Fruit fly (Drosophila melanogaster) whole organism, embryonic: ENCODE data around the gene Mgat3.

ENCODE experiments used
- Bteb2 ChIP-seq: fragments of 200-800 bp; sonication (Bioruptor generic); optimal IDR thresholded peaks from 2 replicates; lab custom pipeline; 2016; ENCODE audit warnings: missing biosample characterization, missing genetic modification characterization
- CG10274 ChIP-seq: fragments of 200-800 bp; sonication (Bioruptor generic); optimal IDR thresholded peaks from 3 replicates; lab custom pipeline; 2017; ENCODE audit warnings: missing biosample characterization, mild to moderate bottlenecking, missing genetic modification characterization
- CG10321 ChIP-seq: fragments of 200-800 bp; sonication (Bioruptor generic); IDR thresholded peaks from 2 replicates; pipeline ENCODE4 v1.3.6; 2022; ENCODE audit warnings: missing biosample characterization, missing genetic modification characterization
- CG1233 ChIP-seq: fragments of 200-800 bp; sonication (Bioruptor generic); optimal IDR thresholded peaks from 4 replicates; lab custom pipeline; 2018; ENCODE audit warnings: missing biosample characterization, mild to moderate bottlenecking, missing genetic modification characterization
- CG12744 ChIP-seq: fragments of 200-800 bp; sonication (Bioruptor generic); optimal IDR thresholded peaks from 2 replicates; lab custom pipeline; 2016; ENCODE audit warnings: missing biosample characterization, missing genetic modification characterization
- CG12942 ChIP-seq: fragments of 200-800 bp; sonication (Bioruptor generic); optimal IDR thresholded peaks from 3 replicates; lab custom pipeline; 2016; ENCODE audit warnings: missing biosample characterization, missing genetic modification characterization
- CG14667 ChIP-seq: fragments of 200-800 bp; sonication (Bioruptor generic); IDR thresholded peaks from 2 replicates; pipeline ENCODE4 v1.3.6; 2022; ENCODE audit warnings: missing biosample characterization, missing genetic modification characterization
- CG15479 ChIP-seq: fragments of 200-800 bp; sonication (Bioruptor generic); optimal IDR thresholded peaks from 3 replicates; lab custom pipeline; 2019; ENCODE audit warnings: missing biosample characterization, mild to moderate bottlenecking, missing genetic modification characterization, moderate library complexity
- CG17385 ChIP-seq: fragments of 200-800 bp; sonication (Bioruptor generic); optimal IDR thresholded peaks from 3 replicates; lab custom pipeline; 2018; ENCODE audit warnings: missing biosample characterization, mild to moderate bottlenecking, missing genetic modification characterization
- CG17829 ChIP-seq: fragments of 200-800 bp; optimal IDR thresholded peaks from 2 replicates; lab custom pipeline; 2019; ENCODE audit warnings: missing biosample characterization, mild to moderate bottlenecking, missing genetic modification characterization, moderate library complexity
- CG18262 ChIP-seq: fragments of 200-800 bp; optimal IDR thresholded peaks from 3 replicates; lab custom pipeline; 2019; ENCODE audit warnings: missing biosample characterization, mild to moderate bottlenecking, missing genetic modification characterization, moderate library complexity
- CG2129 ChIP-seq: fragments of 200-800 bp; sonication (Bioruptor generic); IDR thresholded peaks from 2 replicates; pipeline ENCODE4 v1.3.6; 2022; ENCODE audit warnings: missing biosample characterization, missing genetic modification characterization; ENCODE audit not compliant: partially characterized antibody
- CG2712 ChIP-seq: fragments of 200-800 bp; optimal IDR thresholded peaks from 3 replicates; lab custom pipeline; 2019; ENCODE audit warnings: missing biosample characterization, mild to moderate bottlenecking, missing genetic modification characterization, moderate library complexity
- CG2889 ChIP-seq: fragments of 200-800 bp; sonication (Bioruptor generic); IDR thresholded peaks from 3 replicates; pipeline ENCODE4 v1.3.6; 2022; ENCODE audit warnings: missing biosample characterization, missing genetic modification characterization
- CG30431 ChIP-seq: fragments of 200-800 bp; sonication (Bioruptor generic); optimal IDR thresholded peaks from 2 replicates; lab custom pipeline; 2017; ENCODE audit warnings: missing biosample characterization, missing genetic modification characterization
- CG3163 ChIP-seq: fragments of 200-800 bp; sonication (Bioruptor generic); optimal IDR thresholded peaks from 3 replicates; lab custom pipeline; 2016; ENCODE audit warnings: missing biosample characterization, missing genetic modification characterization
- CG3847 ChIP-seq: fragments of 200-800 bp; sonication (Bioruptor generic); IDR thresholded peaks from 2 replicates; pipeline ENCODE4 v1.3.6; 2022; ENCODE audit warnings: missing biosample characterization, missing genetic modification characterization
- CG4404 ChIP-seq: fragments of 200-800 bp; sonication (Bioruptor generic); IDR thresholded peaks from 2 replicates; pipeline ENCODE4 v1.3.6; 2022; ENCODE audit warnings: missing biosample characterization, missing genetic modification characterization
- CG4854 ChIP-seq: fragments of 200-800 bp; sonication (Bioruptor generic); optimal IDR thresholded peaks from 2 replicates; lab custom pipeline; 2016; ENCODE audit warnings: missing biosample characterization, missing genetic modification characterization, inconsistent platforms
- CG6175 ChIP-seq: fragments of 200-800 bp; sonication (Bioruptor generic); IDR thresholded peaks from 3 replicates; pipeline ENCODE4 v1.3.6; 2022; ENCODE audit warnings: missing biosample characterization, missing genetic modification characterization
- CG6254 ChIP-seq: fragments of 200-800 bp; sonication (Bioruptor generic); optimal IDR thresholded peaks from 3 replicates; lab custom pipeline; 2017; ENCODE audit warnings: mild to moderate bottlenecking, missing biosample characterization, missing genetic modification reagents, missing genetic modification characterization
- CG8388 ChIP-seq: fragments of 200-800 bp; sonication (Bioruptor generic); optimal IDR thresholded peaks from 2 replicates; lab custom pipeline; 2019; ENCODE audit warnings: missing biosample characterization, mild to moderate bottlenecking, missing genetic modification characterization, moderate library complexity
- CG8765 ChIP-seq: fragments of 200-800 bp; sonication (Bioruptor generic); IDR thresholded peaks from 2 replicates; pipeline ENCODE4 v1.3.6; 2022; ENCODE audit warnings: missing biosample characterization, missing genetic modification characterization
- HLH3B ChIP-seq: fragments of 200-800 bp; sonication (Bioruptor generic); IDR thresholded peaks from 2 replicates; pipeline ENCODE4 v1.3.6; 2022; ENCODE audit warnings: missing biosample characterization, missing genetic modification characterization
- Lhr ChIP-seq: fragments of 200-800 bp; sonication (Bioruptor generic); optimal IDR thresholded peaks from 3 replicates; lab custom pipeline; 2017; ENCODE audit warnings: mild to moderate bottlenecking, missing biosample characterization, missing genetic modification reagents, missing genetic modification characterization
- MTF-1 ChIP-seq: fragments of 200-800 bp; sonication (Bioruptor generic); optimal IDR thresholded peaks from 2 replicates; lab custom pipeline; 2018; ENCODE audit warnings: missing biosample characterization, mild to moderate bottlenecking, missing genetic modification characterization, borderline replicate concordance
- Med ChIP-seq: fragments of 200-800 bp; sonication (Bioruptor generic); peaks from one replicate; lab custom pipeline; 2016; ENCODE audit warnings: missing biosample characterization, missing genetic modification characterization, mild to moderate bottlenecking, inconsistent platforms, moderate library complexity
- Mes4 ChIP-seq: fragments of 200-800 bp; sonication (Bioruptor generic); optimal IDR thresholded peaks from 2 replicates; lab custom pipeline; 2016; ENCODE audit warnings: missing biosample characterization, missing genetic modification characterization
- Pdp1 ChIP-seq, 2 experiments: fragments of 200-800 bp; sonication (Bioruptor generic); optimal IDR thresholded peaks; 3 replicates each; lab custom pipeline; 2016; ENCODE audit warnings: missing biosample characterization in 2 of 2, missing genetic modification characterization in 2 of 2, mild to moderate bottlenecking in 1 of 2, moderate library complexity in 1 of 2
- Scr ChIP-seq: fragments of 200-800 bp; sonication (Bioruptor generic); IDR thresholded peaks from 2 replicates; pipeline ENCODE4 v1.3.6; 2022; ENCODE audit warnings: missing biosample characterization, missing genetic modification characterization; ENCODE audit not compliant: partially characterized antibody
- Sry-δ ChIP-seq: fragments of 200-800 bp; sonication (Bioruptor generic); optimal IDR thresholded peaks from 2 replicates; lab custom pipeline; 2016; ENCODE audit warnings: missing biosample characterization, missing genetic modification characterization
- ab ChIP-seq: fragments of 200-800 bp; sonication (Bioruptor generic); optimal IDR thresholded peaks from 2 replicates; lab custom pipeline; 2016; ENCODE audit warnings: missing biosample characterization, missing genetic modification characterization
- dm ChIP-seq: fragments of 200-800 bp; sonication (Bioruptor generic); optimal IDR thresholded peaks from 3 replicates; lab custom pipeline; 2016; ENCODE audit warnings: missing biosample characterization, missing genetic modification characterization
- fd96Cb ChIP-seq: fragments of 200-800 bp; sonication (Bioruptor generic); optimal IDR thresholded peaks from 2 replicates; lab custom pipeline; 2018; ENCODE audit warnings: missing biosample characterization, mild to moderate bottlenecking, missing genetic modification characterization, moderate library complexity
- gsb ChIP-seq: fragments of 200-800 bp; sonication (Bioruptor generic); IDR thresholded peaks from 2 replicates; pipeline ENCODE4 v1.3.6; 2022; ENCODE audit warnings: missing biosample characterization, missing genetic modification characterization
- ken ChIP-seq: fragments of 200-800 bp; sonication (Bioruptor generic); IDR thresholded peaks from 3 replicates; pipeline ENCODE4 v1.3.6; 2022; ENCODE audit warnings: missing biosample characterization, missing genetic modification characterization
- lab ChIP-seq: fragments of 200-800 bp; sonication (Bioruptor generic); optimal IDR thresholded peaks from 3 replicates; lab custom pipeline; 2017; ENCODE audit warnings: missing biosample characterization, missing genetic modification characterization, mild to moderate bottlenecking, moderate library complexity, missing genetic modification reagents
- lola ChIP-seq, 3 experiments: fragments of >200 bp in 2 of 3; fragments of 200-800 bp in 1 of 3; sonication (Bioruptor generic) in 1 of 3; optimal IDR thresholded peaks; 2 replicates each; lab custom pipeline; 2017 to 2019; ENCODE audit warnings: missing biosample characterization in 3 of 3, missing genetic modification characterization in 3 of 3, mild to moderate bottlenecking in 1 of 3, moderate library complexity in 1 of 3
- nmo ChIP-seq: fragments of 200-800 bp; sonication (Bioruptor generic); optimal IDR thresholded peaks from 2 replicates; lab custom pipeline; 2018; ENCODE audit warnings: missing biosample characterization, mild to moderate bottlenecking, missing genetic modification characterization, moderate library complexity
- peb ChIP-seq: fragments of 200-800 bp; sonication (Bioruptor generic); IDR thresholded peaks from 2 replicates; pipeline ENCODE4 v1.3.6; 2022; ENCODE audit warnings: missing biosample characterization, missing genetic modification characterization
- phol ChIP-seq: fragments of 200-800 bp; sonication (Bioruptor generic); optimal IDR thresholded peaks from 3 replicates; lab custom pipeline; 2018; ENCODE audit warnings: missing biosample characterization, mild to moderate bottlenecking, missing genetic modification characterization, moderate library complexity
- pzg ChIP-seq: fragments of 200-800 bp; sonication (Bioruptor generic); optimal IDR thresholded peaks from 3 replicates; lab custom pipeline; 2018; ENCODE audit warnings: missing biosample characterization, mild to moderate bottlenecking, missing genetic modification characterization, moderate library complexity
- sim ChIP-seq: fragments of 200-800 bp; sonication (Bioruptor generic); IDR thresholded peaks from 2 replicates; pipeline ENCODE4 v1.3.6; 2022; ENCODE audit warnings: missing biosample characterization, missing genetic modification characterization
- sima ChIP-seq: fragments of 200-800 bp; sonication (Bioruptor generic); optimal IDR thresholded peaks from 2 replicates; lab custom pipeline; 2016; ENCODE audit warnings: missing biosample characterization, missing genetic modification characterization
- slou ChIP-seq: fragments of 200-800 bp; sonication (Bioruptor generic); optimal IDR thresholded peaks from 3 replicates; lab custom pipeline; 2016; ENCODE audit warnings: missing biosample characterization, missing genetic modification characterization
- sqz ChIP-seq: fragments of 200-800 bp; sonication (Bioruptor generic); optimal IDR thresholded peaks from 3 replicates; lab custom pipeline; 2018; ENCODE audit warnings: missing biosample characterization, mild to moderate bottlenecking, missing genetic modification characterization
- ssp ChIP-seq: fragments of 200-800 bp; sonication (Bioruptor generic); IDR thresholded peaks from 2 replicates; pipeline ENCODE4 v1.3.6; 2022; ENCODE audit warnings: missing biosample characterization, missing genetic modification characterization
- tgo ChIP-seq: fragments of 200-800 bp; sonication (Bioruptor generic); IDR thresholded peaks from 3 replicates; pipeline ENCODE4 v1.3.6; 2022; ENCODE audit warnings: missing biosample characterization, missing genetic modification characterization
- trh ChIP-seq: fragments of 200-800 bp; sonication (Bioruptor generic); optimal IDR thresholded peaks from 2 replicates; lab custom pipeline; 2016; ENCODE audit warnings: missing biosample characterization, missing genetic modification characterization
- zen ChIP-seq: fragments of 200-800 bp; sonication (Bioruptor generic); optimal IDR thresholded peaks from 3 replicates; lab custom pipeline; 2018; ENCODE audit warnings: missing biosample characterization, mild to moderate bottlenecking, missing genetic modification characterization, moderate library complexity
- zf30C ChIP-seq: fragments of 200-800 bp; sonication (Bioruptor generic); optimal IDR thresholded peaks from 3 replicates; lab custom pipeline; 2018; ENCODE audit warnings: missing biosample characterization, mild to moderate bottlenecking, missing genetic modification characterization

Gene Mgat3

dm6 chr2L:13191894-13192293 lies 9.5 kb upstream of the Mgat3 start, which contains the start of the genes CG16974 and Edem2 (continued):
- TF ChIP-seq pzg, result peak; percentile 77
- TF ChIP-seq CG17829, result peak; percentile 89
- peak; percentile 89 for TF ChIP-seq Lhr
- TF ChIP-seq ken, result peak; percentile 79
- TF ChIP-seq gsb, result no peak
- peak; percentile 4 for TF ChIP-seq trh (GFP tag; lab: Kevin White, UChicago)
- peak; percentile 85 for TF ChIP-seq zen (tag; lab: Kevin White, UChicago)
- TF ChIP-seq dm (GFP tag; lab: Kevin White, UChicago), result peak; percentile 5
- no peak for TF ChIP-seq sima (GFP tag; lab: Kevin White, UChicago)
- TF ChIP-seq CG2129 (GFP tag; lab: Robert Waterston, UW), result no peak
- TF ChIP-seq CG10274 (GFP tag; lab: Kevin White, UChicago), result no peak
- peak; percentile 76 for TF ChIP-seq HLH3B (GFP tag; lab: Robert Waterston, UW)
- no peak for TF ChIP-seq CG2712 (tag; lab: Kevin White, UChicago)
- TF ChIP-seq CG4404, result peak; percentile 71
- no peak for TF ChIP-seq ab (GFP tag; lab: Kevin White, UChicago)
- no peak for TF ChIP-seq CG18262 (tag; lab: Kevin White, UChicago)
- TF ChIP-seq lab, result no peak
- TF ChIP-seq CG8388 (GFP tag; lab: Kevin White, UChicago), result no peak
- TF ChIP-seq CG3163 (GFP tag; lab: Kevin White, UChicago), result no peak
- peak; percentile 74 for TF ChIP-seq CG12942 (GFP tag; lab: Kevin White, UChicago)
- no peak for TF ChIP-seq zf30C
- peak; percentile 84 for TF ChIP-seq nmo
- TF ChIP-seq Pdp1 (GFP tag; optimal IDR thresholded peaks at IDR 0.05; lab: Kevin White, UChicago), result peak in 1 of 2 experiments; percentile 39
- TF ChIP-seq phol (tag; lab: Kevin White, UChicago), result peak; percentile 89
- TF ChIP-seq Mes4 (GFP tag; lab: Kevin White, UChicago), result no peak
- peak; percentile 46; the same call in 1 of the 2 replicates for TF ChIP-seq CG8765 (GFP tag; lab: Robert Waterston, UW)
- TF ChIP-seq sqz, result no peak
- peak; percentile 81 for TF ChIP-seq tgo (GFP tag; lab: Robert Waterston, UW)
- no peak for TF ChIP-seq CG15479
- peak; percentile 67 for TF ChIP-seq ssp (GFP tag; lab: Robert Waterston, UW)
- TF ChIP-seq CG1233 (GFP tag; lab: Kevin White, UChicago), result peak; percentile 50
- TF ChIP-seq Bteb2 (GFP tag; lab: Kevin White, UChicago), result peak; percentile 8
- TF ChIP-seq CG6175 (GFP tag; lab: Robert Waterston, UW), result 0 out of 3 replicates have a peak, but pooled peaks have one; percentile 31
- TF ChIP-seq Scr (GFP tag; lab: Robert Waterston, UW), result peak; percentile 32
- peak; percentile 4 for TF ChIP-seq CG30431 (GFP tag; lab: Kevin White, UChicago)
- peak; percentile 56 for TF ChIP-seq peb
- no peak for TF ChIP-seq CG12744 (GFP tag; lab: Kevin White, UChicago)
- TF ChIP-seq Med (GFP tag; lab: Kevin White, UChicago), result peak; percentile 89
- no peak for TF ChIP-seq CG10321 (GFP tag; lab: Robert Waterston, UW)
- TF ChIP-seq slou (GFP tag; lab: Kevin White, UChicago), result peak; percentile 70
- TF ChIP-seq Sry-δ (GFP tag; lab: Kevin White, UChicago), result peak; percentile 3
- TF ChIP-seq CG4854, result peak; percentile 6
- peak; percentile 40; the same call in 1 of the 3 replicates for TF ChIP-seq CG2889 (GFP tag; lab: Robert Waterston, UW)
- no peak for TF ChIP-seq CG6254
- no peak for TF ChIP-seq MTF-1
- no peak for TF ChIP-seq CG17385
- peak; percentile 84 for TF ChIP-seq CG3847 (GFP tag; lab: Robert Waterston, UW)
- peak; percentile 56 for TF ChIP-seq CG14667 (GFP tag; lab: Robert Waterston, UW)
- TF ChIP-seq fd96Cb (tag; lab: Kevin White, UChicago), result peak; percentile 57
- no peak for TF ChIP-seq sim (GFP tag; lab: Robert Waterston, UW)
- peak in 1 of 3 experiments; percentile 66 for TF ChIP-seq lola (GFP tag; optimal IDR thresholded peaks at IDR 0.05; lab: Kevin White, UChicago)
